Worm (Caenorhabditis elegans) whole organism, L4/young adult: ENCODE measurements around the gene B0554.7.

Experiments used
- dao-5 ChIP-seq: sonication (generic microtip); optimal IDR thresholded peaks from 2 replicates; lab custom pipeline; 2016; ENCODE audit warnings: missing genotype, missing genetic modification characterization, moderate library complexity, missing compliant biosample characterization
- him-1 ChIP-seq: sonication (generic microtip); optimal IDR thresholded peaks from 2 replicates; lab custom pipeline; 2016; ENCODE audit warnings: missing genotype, missing genetic modification reagents, missing genetic modification characterization, missing compliant biosample characterization

- TF ChIP-seq him-1 (no peak), dao-5 (tag; lab: Kevin White, UChicago) (no peak)
These were observed 16.7 kb downstream of the B0554.7 start, which contains the start of gene B0554.5 for ce11 chrV:424140-424539.
